Fruit fly (Drosophila melanogaster): Measurements from ENCODE around the gene Nup205.

Gene Nup205

DNA sequence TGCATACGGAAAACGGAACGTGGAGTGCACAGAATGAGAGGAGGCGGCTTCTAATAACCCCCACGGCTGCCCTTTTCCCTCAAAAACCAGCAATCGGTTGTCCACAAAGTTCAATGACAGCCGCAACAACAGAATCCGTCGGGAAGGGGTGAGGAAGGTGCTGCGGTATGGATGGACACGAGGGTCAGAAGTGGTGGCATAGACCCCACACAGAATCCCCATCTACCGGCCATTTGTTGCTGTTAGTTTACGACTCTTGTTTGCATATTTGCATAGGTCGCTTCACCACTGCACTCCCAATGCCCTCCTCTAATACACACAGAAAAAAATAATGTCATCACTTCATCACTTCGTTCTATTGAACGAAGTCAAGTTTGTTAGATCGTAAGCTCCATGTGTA is 12.9 kb upstream of the Nup205 start (continued):
- no peak for TF ChIP-seq CG18619 (GFP tag; optimal IDR thresholded peaks at IDR 0.05)
- TF ChIP-seq Ets97D (GFP tag; optimal IDR thresholded peaks at IDR 0.05) = no peak
- TF ChIP-seq tgo (GFP tag; IDR thresholded peaks at IDR 0.05) = no peak
- no peak for TF ChIP-seq bigmax (GFP tag; optimal IDR thresholded peaks at IDR 0.05)
- TF ChIP-seq CG8944 (GFP tag; optimal IDR thresholded peaks at IDR 0.05) = peak; percentile 17
- peak; percentile 57 for TF ChIP-seq crol (GFP tag; IDR thresholded peaks at IDR 0.05)
- TF ChIP-seq vfl (GFP tag; optimal IDR thresholded peaks at IDR 0.05) = no peak
- no peak for TF ChIP-seq CG4404 (GFP tag; IDR thresholded peaks at IDR 0.05)
- TF ChIP-seq zen (tag; optimal IDR thresholded peaks at IDR 0.05) = no peak
- no peak for TF ChIP-seq Xrp1 (GFP tag; IDR thresholded peaks at IDR 0.05)
- TF ChIP-seq CG13123 (GFP tag; optimal IDR thresholded peaks at IDR 0.05) = no peak
- TF ChIP-seq p53 (GFP tag; optimal IDR thresholded peaks at IDR 0.05) = no peak
- peak; percentile 27 for TF ChIP-seq CG8290 (GFP tag; optimal IDR thresholded peaks at IDR 0.05)
- no peak for TF ChIP-seq CG8290 (tag; optimal IDR thresholded peaks at IDR 0.05)
- TF ChIP-seq CG15269 (tag; optimal IDR thresholded peaks at IDR 0.05) = no peak
- TF ChIP-seq CG12236 (GFP tag; optimal IDR thresholded peaks at IDR 0.05) = no peak
- no peak for TF ChIP-seq onecut (GFP tag; IDR thresholded peaks at IDR 0.05)

DNA sequence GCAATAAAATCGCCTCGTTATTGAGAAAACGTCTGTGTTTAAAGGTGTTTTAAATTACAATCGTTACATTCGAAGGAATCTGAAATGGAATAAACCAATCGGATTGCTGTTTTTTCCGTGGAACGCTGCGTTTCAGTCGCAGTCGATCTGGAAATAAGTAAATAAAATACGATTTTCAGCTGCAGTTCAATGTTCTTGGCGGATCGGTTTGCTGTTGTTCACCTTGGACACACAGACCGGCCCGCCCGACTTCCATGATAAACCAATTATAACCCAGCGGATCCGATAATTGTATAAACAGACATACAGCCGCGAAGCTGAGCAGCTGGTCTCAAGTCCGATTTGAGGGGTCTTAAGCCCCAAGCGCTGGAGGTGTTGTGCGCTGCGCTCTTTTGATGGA is 11.7 kb upstream of the Nup205 start:
- TF ChIP-seq CG13894 (tag; optimal IDR thresholded peaks at IDR 0.05) (no peak), slou (GFP tag; optimal IDR thresholded peaks at IDR 0.05) (no peak), CG7928 (GFP tag; optimal IDR thresholded peaks at IDR 0.05) (no peak)

DNA sequence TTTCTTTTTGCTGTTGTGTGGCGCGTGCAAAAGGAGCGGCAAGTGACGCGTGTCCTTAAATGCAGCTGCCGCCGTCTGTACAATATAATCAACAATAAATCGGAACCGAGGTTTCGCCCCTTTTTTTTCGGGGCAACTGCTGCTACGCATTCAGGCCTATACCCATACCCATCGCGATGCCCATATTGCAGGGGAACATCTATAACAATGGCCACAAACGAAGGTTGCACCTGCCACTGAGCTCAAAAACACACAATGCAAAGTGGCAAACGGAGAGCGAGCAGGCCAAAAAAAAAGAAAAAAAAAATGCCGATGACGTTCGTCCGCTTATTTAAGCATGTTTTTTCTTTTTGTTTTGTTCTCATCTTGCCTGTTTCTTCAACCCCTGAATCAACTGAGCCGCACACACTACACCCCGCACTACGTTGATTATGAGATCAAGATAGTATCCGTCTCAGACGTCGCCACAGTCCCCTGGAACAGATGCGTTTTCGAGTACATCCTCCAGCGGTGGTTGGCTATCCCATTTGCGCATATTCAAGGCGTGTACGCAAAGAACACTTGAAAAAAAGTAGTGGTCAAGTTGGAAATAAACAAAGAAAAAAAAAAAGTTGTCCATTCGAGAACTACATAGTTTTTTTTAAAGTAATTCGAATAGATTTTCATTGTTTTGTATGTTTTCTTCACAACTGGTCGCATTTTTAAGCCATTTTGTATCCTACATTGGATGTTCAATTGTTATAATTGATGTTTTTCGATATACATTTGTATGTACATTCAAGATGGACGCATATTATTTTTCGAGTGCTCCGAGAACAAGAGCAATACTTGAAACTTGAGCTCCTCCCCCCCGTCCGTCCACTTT is 9.4 kb upstream of the Nup205 start:
- TF ChIP-seq Doc3 (GFP tag; IDR thresholded peaks at IDR 0.05; ENCODE audit: partially characterized antibody) (no peak), CG13775 (GFP tag; optimal IDR thresholded peaks at IDR 0.05) (peak; percentile 22), h (optimal IDR thresholded peaks at IDR 0.05) (no peak), grn (GFP tag; optimal IDR thresholded peaks at IDR 0.05) (peak; percentile 70), kah (GFP tag; optimal IDR thresholded peaks at IDR 0.05) (no peak), Aef1 (GFP tag; IDR thresholded peaks at IDR 0.05) (no peak), Opbp (GFP tag; IDR thresholded peaks at IDR 0.05; ENCODE audit: partially characterized antibody) (no peak), Nf-YC (tag; optimal IDR thresholded peaks at IDR 0.05) (no peak), tx (GFP tag; optimal IDR thresholded peaks at IDR 0.05) (no peak), Med (GFP tag) (peak; percentile 51), CG18262 (tag; optimal IDR thresholded peaks at IDR 0.05) (peak; percentile 48), CG31224 (GFP tag; IDR thresholded peaks at IDR 0.05) (no peak), Side (GFP tag; optimal IDR thresholded peaks at IDR 0.05) (no peak), Lpt (GFP tag; optimal IDR thresholded peaks at IDR 0.05) (peak; percentile 69), Six4 (GFP tag; optimal IDR thresholded peaks at IDR 0.05) (peak; percentile 32), nerfin-2 (GFP tag; IDR thresholded peaks at IDR 0.05; ENCODE audit: partially characterized antibody) (no peak), CG7556 (GFP tag; optimal IDR thresholded peaks at IDR 0.05) (peak; percentile 24), CG12744 (GFP tag; optimal IDR thresholded peaks at IDR 0.05) (no peak), crp (GFP tag; optimal IDR thresholded peaks at IDR 0.05) (no peak), z (GFP tag; IDR thresholded peaks at IDR 0.05) (no peak), CG18619 (GFP tag; optimal IDR thresholded peaks at IDR 0.05) (no peak), CG14710 (tag; optimal IDR thresholded peaks at IDR 0.05) (peak; percentile 49), CG4707 (GFP tag; optimal IDR thresholded peaks at IDR 0.05) (no peak), Lim3 (GFP tag; IDR thresholded peaks at IDR 0.05) (no peak), CG9727 (GFP tag; optimal IDR thresholded peaks at IDR 0.05) (peak; percentile 59), zf30C (GFP tag; optimal IDR thresholded peaks at IDR 0.05) (peak; percentile 91), emc (GFP tag; optimal IDR thresholded peaks at IDR 0.05) (no peak), chif (GFP tag; optimal IDR thresholded peaks at IDR 0.05) (peak in 1 of 2 experiments; percentile 35), nom (GFP tag; optimal IDR thresholded peaks at IDR 0.05) (peak; percentile 43), CG34422 (GFP tag; IDR thresholded peaks at IDR 0.05) (no peak)

Measured in whole organism, embryonic.